Worm (Caenorhabditis elegans) whole organism, L4 larva: ENCODE results near the gene ZK863.8.
A peak's percentile ranks its signal among the peaks of the same experiment; 100 is the strongest.

Experiments
- F26F4.8 ChIP-seq: fragments of 200-800 bp; sonication (Bioruptor generic); conservative IDR thresholded peaks from 2 replicates; pipeline ENCODE4 v1.3.6; 2022; ENCODE audit warnings: missing genetic modification characterization, missing compliant biosample characterization
- R02D3.7 ChIP-seq: fragments of 150-350 bp; sonication (generic microtip); optimal IDR thresholded peaks from 3 replicates; lab custom pipeline; 2014; ENCODE audit warnings: missing biosample characterization, missing genetic modification characterization
- Y5F2A.4 ChIP-seq: fragments of 200-800 bp; sonication (Bioruptor generic); optimal IDR thresholded peaks from 2 replicates; lab custom pipeline; 2018; ENCODE audit warnings: mild to moderate bottlenecking, missing genetic modification characterization, missing compliant biosample characterization
- ZK337.2 ChIP-seq: fragments of 200-800 bp; sonication (Bioruptor generic); IDR thresholded peaks from 2 replicates; pipeline ENCODE4 v1.3.6; 2022; ENCODE audit warnings: missing genetic modification reagents, missing genetic modification characterization, missing compliant biosample characterization
- ZK546.5 ChIP-seq, 2 experiments: sonication (generic microtip); optimal IDR thresholded peaks; 2 replicates each; lab custom pipeline; 2017; ENCODE audit warnings: missing biosample characterization in 2 of 2, missing genetic modification characterization in 2 of 2
- aha-1 ChIP-seq: fragments of 150-350 bp; peaks from one replicate; lab custom pipeline; 2014; ENCODE audit warnings: missing biosample characterization, missing genetic modification characterization
- attf-4 ChIP-seq: sonication (generic microtip); optimal IDR thresholded peaks from 3 replicates; lab custom pipeline; 2017; ENCODE audit warnings: missing biosample characterization, missing genetic modification characterization
- ceh-20 ChIP-seq: fragments of 200-800 bp; sonication (Bioruptor generic); IDR thresholded peaks from 2 replicates; pipeline ENCODE4 v1.3.6; 2022; ENCODE audit warnings: missing genetic modification reagents, missing genetic modification characterization, missing compliant biosample characterization
- ceh-32 ChIP-seq: sonication (generic microtip); optimal IDR thresholded peaks from 2 replicates; lab custom pipeline; 2016; ENCODE audit warnings: mild to moderate bottlenecking, missing genetic modification characterization, missing compliant biosample characterization; ENCODE audit not compliant: poor library complexity
- daf-19 ChIP-seq: fragments of 200-800 bp; sonication (Bioruptor generic); conservative IDR thresholded peaks from 2 replicates; pipeline ENCODE4 v1.3.6; 2022; ENCODE audit warnings: missing genetic modification characterization, missing compliant biosample characterization
- dmd-8 ChIP-seq: fragments of 200-800 bp; sonication (Bioruptor generic); IDR thresholded peaks from 2 replicates; pipeline ENCODE4 v1.3.6; 2022; ENCODE audit warnings: missing genetic modification characterization, missing compliant biosample characterization
- gei-8 ChIP-seq: fragments of 200-800 bp; sonication (Bioruptor generic); optimal IDR thresholded peaks from 2 replicates; lab custom pipeline; 2018; ENCODE audit warnings: mild to moderate bottlenecking, missing genetic modification characterization, missing compliant biosample characterization
- hlh-30 ChIP-seq: sonication (generic microtip); optimal IDR thresholded peaks from 2 replicates; lab custom pipeline; 2017; ENCODE audit warnings: antibody characterized with exemption, mild to moderate bottlenecking, missing genetic modification characterization, missing compliant biosample characterization; ENCODE audit not compliant: insufficient read depth
- jun-1 ChIP-seq: fragments of 150-350 bp; optimal IDR thresholded peaks from 2 replicates; lab custom pipeline; 2014; ENCODE audit warnings: missing biosample characterization, missing genetic modification reagents, missing genetic modification characterization
- lin-13 ChIP-seq: fragments of 150-350 bp; optimal IDR thresholded peaks from 2 replicates; lab custom pipeline; 2014; ENCODE audit warnings: missing biosample characterization, missing genetic modification reagents, missing genetic modification characterization
- madf-5 ChIP-seq, 2 experiments: fragments of 200-800 bp; sonication (Bioruptor generic); IDR thresholded peaks; 2 replicates each; pipeline ENCODE4 v1.3.6; 2022; ENCODE audit warnings: missing compliant biosample characterization in 2 of 2, missing genetic modification characterization in 2 of 2
- mdt-29 ChIP-seq: fragments of 200-800 bp; sonication (Bioruptor generic); IDR thresholded peaks from 2 replicates; pipeline ENCODE4 v1.3.6; 2022; ENCODE audit warnings: missing genetic modification reagents, missing genetic modification characterization, missing compliant biosample characterization
- nhr-102 ChIP-seq: sonication (generic microtip); optimal IDR thresholded peaks from 2 replicates; lab custom pipeline; 2016; ENCODE audit warnings: mild to moderate bottlenecking, missing genetic modification characterization, moderate library complexity, missing compliant biosample characterization
- nhr-11 ChIP-seq: fragments of 150-350 bp; optimal IDR thresholded peaks from 2 replicates; lab custom pipeline; 2014; ENCODE audit warnings: missing biosample characterization, missing genetic modification characterization
- nhr-48 ChIP-seq: sonication (generic microtip); optimal IDR thresholded peaks from 2 replicates; lab custom pipeline; 2016; ENCODE audit warnings: mild to moderate bottlenecking, missing genetic modification characterization, missing compliant biosample characterization
- nhr-6 ChIP-seq: fragments of 150-350 bp; optimal IDR thresholded peaks from 2 replicates; lab custom pipeline; 2014; ENCODE audit warnings: missing biosample characterization, missing genetic modification characterization
- php-3 ChIP-seq: fragments of 200-800 bp; sonication (Bioruptor generic); IDR thresholded peaks from 2 replicates; pipeline ENCODE4 v1.3.6; 2022; ENCODE audit warnings: missing genetic modification reagents, missing genetic modification characterization, missing compliant biosample characterization
- spr-3 ChIP-seq: fragments of 200-800 bp; sonication (Bioruptor generic); optimal IDR thresholded peaks from 2 replicates; lab custom pipeline; 2018; ENCODE audit warnings: mild to moderate bottlenecking, missing genetic modification characterization, missing compliant biosample characterization
- tra-1 ChIP-seq: fragments of 200-800 bp; sonication (Bioruptor generic); IDR thresholded peaks from 2 replicates; pipeline ENCODE4 v1.3.6; 2022; ENCODE audit warnings: missing genetic modification reagents, missing genetic modification characterization, missing compliant biosample characterization
- unc-62 ChIP-seq, 3 experiments: fragments of 150-350 bp in 1 of 3; sonication (generic microtip); optimal IDR thresholded peaks in 2 of 3; peaks in 1 of 3; 1 replicate in 1 of 3; 2 replicates in 2 of 3; lab custom pipeline; 2014 to 2017; ENCODE audit warnings: missing biosample characterization in 3 of 3, missing genetic modification characterization in 3 of 3, missing genetic modification reagents in 3 of 3, missing genotype in 1 of 3
- zip-11 ChIP-seq: fragments of 200-800 bp; sonication (Bioruptor generic); IDR thresholded peaks from 2 replicates; pipeline ENCODE4 v1.3.6; 2022; ENCODE audit warnings: missing genetic modification characterization, missing compliant biosample characterization

Gene ZK863.8

DNA sequence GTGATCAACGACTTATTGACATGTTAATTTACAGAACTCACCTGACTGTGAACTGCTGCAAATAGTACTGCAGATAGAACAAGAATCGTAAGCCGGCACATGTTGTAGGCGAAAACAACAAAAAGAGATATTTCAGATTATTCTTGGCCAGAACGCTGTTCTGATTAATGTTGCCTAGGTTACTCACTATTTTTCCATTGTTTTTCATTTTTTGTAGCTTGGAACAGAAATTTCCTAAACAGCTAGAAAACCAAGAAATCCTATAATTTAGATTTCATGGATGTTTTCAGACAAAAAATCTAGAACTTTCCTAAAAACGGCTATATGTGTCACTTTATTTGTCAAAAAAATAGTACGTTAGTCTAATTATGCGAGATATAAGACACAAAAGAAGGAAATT, 32.8 kb downstream of the ZK863.8 start, which contains the start of gene C27A7.9:
Gene C27A7.9, minus strand, starts transcription at position 101 of the 400 bp plus-strand sequence.
- TF ChIP-seq unc-62 (GFP tag; optimal IDR thresholded peaks at IDR 0.05 in 1 of 2; lab: Kevin White, UChicago) (peak in 1 of 2 experiments; percentile 27), unc-62 (tag; optimal IDR thresholded peaks at IDR 0.05; lab: Kevin White, UChicago) (no peak), jun-1 (tag; lab: Kevin White, UChicago) (no peak)

DNA sequence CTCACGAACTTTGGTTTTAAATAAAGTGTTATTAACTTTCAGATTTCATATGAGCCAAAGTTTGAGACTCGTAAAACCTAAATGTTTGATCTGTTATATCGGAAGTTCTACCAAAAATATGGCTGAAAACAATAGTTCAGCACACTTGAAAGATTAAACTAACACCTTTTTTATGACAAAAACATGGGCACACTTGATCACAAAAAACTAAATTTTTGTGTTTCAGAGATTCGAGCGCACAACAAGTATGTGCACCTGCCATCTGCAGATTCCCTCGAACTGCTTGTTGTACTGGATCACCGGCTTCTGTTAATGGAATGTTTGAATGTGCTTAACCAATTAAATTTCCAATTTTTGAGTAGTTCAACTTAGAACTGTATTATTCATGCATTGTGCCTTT, 33.5 kb downstream of the ZK863.8 start:
- peak in 1 of 2 experiments; percentile 91 for TF ChIP-seq unc-62 (GFP tag; optimal IDR thresholded peaks at IDR 0.05 in 1 of 2; lab: Kevin White, UChicago)
- no peak for TF ChIP-seq unc-62 (tag; optimal IDR thresholded peaks at IDR 0.05; lab: Kevin White, UChicago)
- no peak for TF ChIP-seq php-3 (GFP tag; lab: Robert Waterston, UW)
- TF ChIP-seq, all 104 proteins: peak for 1

DNA sequence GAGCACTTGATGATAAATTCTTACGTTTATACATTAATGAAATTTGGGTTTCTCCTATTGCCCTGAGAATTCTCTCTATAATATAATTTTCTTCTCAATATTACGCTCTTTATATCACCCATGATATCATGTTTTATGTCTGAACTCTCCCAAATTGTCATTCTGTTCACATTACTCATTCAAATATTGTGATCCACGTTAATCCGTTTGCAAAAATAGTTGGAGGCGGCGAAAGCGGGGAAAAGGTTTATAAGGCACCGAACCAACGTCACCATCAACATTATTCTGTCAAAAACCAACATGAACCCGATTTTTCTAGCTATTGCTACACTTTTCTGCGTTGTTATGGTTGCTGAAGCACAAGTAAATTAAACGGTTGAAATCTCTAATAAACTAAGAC, 34.5 kb downstream of the ZK863.8 start, which contains the start of gene C27A7.8:
Gene C27A7.8, plus strand, starts transcription at position 301 of the 400 bp plus-strand sequence.
- TF ChIP-seq ceh-32 (tag; lab: Kevin White, UChicago), result no peak
- no peak for TF ChIP-seq nhr-6 (tag; lab: Kevin White, UChicago)
- TF ChIP-seq daf-19 (GFP tag; lab: Robert Waterston, UW), result no peak
- TF ChIP-seq ZK337.2 (GFP tag; lab: Robert Waterston, UW), result no peak

DNA sequence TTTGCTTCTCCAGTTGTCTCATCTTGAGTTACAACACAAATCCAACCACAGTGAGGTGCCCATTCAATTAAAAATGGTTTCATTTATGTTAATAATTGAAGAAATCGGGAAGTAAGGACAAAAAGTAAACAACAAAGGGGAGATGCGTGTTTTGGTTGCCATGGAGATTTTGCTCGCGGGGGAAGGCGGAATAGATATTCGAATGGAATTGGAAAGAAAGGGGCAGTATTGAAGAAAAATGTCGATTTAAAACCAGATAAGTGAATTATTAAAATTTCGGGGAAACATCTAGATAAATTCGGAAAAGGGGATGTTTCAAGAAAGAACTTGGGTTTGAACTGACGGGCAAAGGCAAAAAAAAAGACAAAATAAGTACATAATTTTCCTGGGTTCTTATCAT, 36.7 kb downstream of the ZK863.8 start, which contains the start of gene che-11:
Gene che-11, minus strand, starts transcription at position 101 of the 400 bp plus-strand sequence.
- no peak for TF ChIP-seq hlh-30
- TF ChIP-seq ZK546.5 (tag; optimal IDR thresholded peaks at IDR 0.05; lab: Kevin White, UChicago), result no peak
- no peak for TF ChIP-seq aha-1 (tag; lab: Kevin White, UChicago)
- TF ChIP-seq nhr-48 (tag; lab: Kevin White, UChicago), result no peak
- no peak for TF ChIP-seq zip-11 (GFP tag; lab: Robert Waterston, UW)
- no peak for TF ChIP-seq Y5F2A.4 (GFP tag; lab: Kevin White, UChicago)
- no peak for TF ChIP-seq dmd-8 (GFP tag; lab: Robert Waterston, UW)
- no peak for TF ChIP-seq spr-3
- no peak for TF ChIP-seq gei-8
- TF ChIP-seq mdt-29, result no peak
- TF ChIP-seq madf-5 (GFP tag; IDR thresholded peaks at IDR 0.05; lab: Robert Waterston, UW), result no peak
- no peak for TF ChIP-seq nhr-11 (tag; lab: Kevin White, UChicago)
- no peak for TF ChIP-seq attf-4

DNA sequence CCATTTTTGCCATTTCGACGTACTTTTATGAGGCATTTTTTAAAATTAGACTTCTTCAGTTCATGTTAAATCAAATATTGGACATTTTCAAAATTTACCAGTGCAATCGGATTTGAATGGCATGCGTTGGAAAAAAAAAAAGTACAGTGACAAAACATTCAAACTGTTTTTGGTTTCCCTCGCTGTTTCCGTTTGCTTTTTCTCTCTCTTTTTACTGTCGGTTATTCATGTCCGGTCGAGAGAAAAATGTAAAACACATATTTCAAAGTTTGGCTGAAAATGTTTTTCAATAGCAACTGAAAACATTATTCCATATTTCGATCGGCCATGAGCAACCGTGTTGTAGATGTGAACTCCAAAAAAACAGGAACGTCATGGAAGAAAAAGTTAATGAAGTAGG, 46.7 kb downstream of the ZK863.8 start, which contains the start of gene C27A7.3:
Gene C27A7.3, plus strand, starts transcription at position 301 of the 400 bp plus-strand sequence.
- no peak for TF ChIP-seq tra-1
- no peak for TF ChIP-seq R02D3.7 (tag; lab: Kevin White, UChicago)
- TF ChIP-seq ceh-20 (GFP tag; lab: Robert Waterston, UW), result no peak
- no peak for TF ChIP-seq lin-13
- TF ChIP-seq nhr-102 (tag; lab: Kevin White, UChicago), result no peak

DNA sequence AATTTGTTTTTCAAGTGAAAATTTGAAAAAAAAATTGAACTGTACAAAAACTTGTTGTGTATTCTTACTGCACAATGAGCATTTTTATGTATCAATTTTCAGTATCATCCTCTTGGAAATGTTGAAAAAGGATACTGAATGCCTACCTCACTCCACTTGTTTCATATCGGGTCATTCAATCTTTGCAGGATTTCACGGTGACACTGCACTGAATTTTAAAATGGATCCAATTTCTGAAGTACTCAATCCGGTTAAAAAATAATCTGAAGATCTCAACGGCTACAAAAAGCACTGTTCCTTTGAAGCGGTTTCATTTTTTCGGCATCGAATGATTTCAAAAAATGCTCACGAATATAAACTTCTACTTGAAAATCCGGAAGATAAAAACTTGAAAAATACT, 49.4 kb downstream of the ZK863.8 start:
- TF ChIP-seq F26F4.8 (GFP tag; lab: Robert Waterston, UW) (no peak), aha-1 (tag; lab: Kevin White, UChicago) (peak; percentile 93)
